Worm (Caenorhabditis elegans) whole organism, L4 larva: ENCODE results near the gene T06E4.7.

Experiments used
- Y75B8A.6 ChIP-seq: fragments of 200-800 bp; sonication (Bioruptor generic); IDR thresholded peaks from 2 replicates; pipeline ENCODE4 v1.3.6; 2022; ENCODE audit warnings: missing genetic modification reagents, missing genetic modification characterization, missing compliant biosample characterization
- ceh-82 ChIP-seq: sonication (generic microtip); optimal IDR thresholded peaks from 2 replicates; lab custom pipeline; 2017; ENCODE audit warnings: missing biosample characterization, missing genetic modification characterization
- daf-8 ChIP-seq: fragments of 200-800 bp; sonication (Bioruptor generic); IDR thresholded peaks from 2 replicates; pipeline ENCODE4 v1.3.6; 2022; ENCODE audit warnings: missing genetic modification characterization, missing compliant biosample characterization
- dmd-9 ChIP-seq: fragments of 200-800 bp; sonication (Bioruptor generic); IDR thresholded peaks from 2 replicates; pipeline ENCODE4 v1.3.6; 2022; ENCODE audit warnings: missing genetic modification reagents, missing genetic modification characterization, missing compliant biosample characterization
- dpl-1 ChIP-seq: fragments of 150-350 bp; optimal IDR thresholded peaks from 2 replicates; lab custom pipeline; 2014; ENCODE audit warnings: missing biosample characterization, missing genetic modification reagents, missing genetic modification characterization
- mdl-1 ChIP-seq, 2 experiments: fragments of 150-350 bp in 1 of 2; sonication (generic microtip) in 1 of 2; optimal IDR thresholded peaks; 2 replicates each; lab custom pipeline; 2014 to 2017; ENCODE audit warnings: missing biosample characterization in 2 of 2, missing genetic modification characterization in 2 of 2
- nhr-10 ChIP-seq: fragments of 150-350 bp; optimal IDR thresholded peaks from 2 replicates; lab custom pipeline; 2014; ENCODE audit warnings: missing biosample characterization, missing genetic modification characterization
- skn-1 ChIP-seq: fragments of 150-350 bp; optimal IDR thresholded peaks from 2 replicates; lab custom pipeline; 2014; ENCODE audit warnings: missing biosample characterization, missing genetic modification characterization
- spr-3 ChIP-seq: fragments of 200-800 bp; sonication (Bioruptor generic); optimal IDR thresholded peaks from 2 replicates; lab custom pipeline; 2018; ENCODE audit warnings: mild to moderate bottlenecking, missing genetic modification characterization, missing compliant biosample characterization

- no peak for TF ChIP-seq nhr-10
- no peak for TF ChIP-seq ceh-82
- TF ChIP-seq mdl-1 (tag; optimal IDR thresholded peaks at IDR 0.05; lab: Kevin White, UChicago) = no peak
- TF ChIP-seq Y75B8A.6 (GFP tag; lab: Robert Waterston, UW) = no peak
- no peak for TF ChIP-seq skn-1 (tag; lab: Kevin White, UChicago)
- TF ChIP-seq dmd-9 = no peak
- TF ChIP-seq spr-3 = no peak
- TF ChIP-seq dpl-1 = no peak
- no peak for TF ChIP-seq daf-8 (GFP tag; lab: Robert Waterston, UW)
Measured at ce11 chrV:9609217-9609616, 17.0 kb upstream of the T06E4.7 start.
